Worm (Caenorhabditis elegans): ENCODE measurements around the gene vps-16.

- TF ChIP-seq flt-1 (GFP tag; IDR thresholded peaks at IDR 0.05) (no peak), ama-1 (optimal IDR thresholded peaks at IDR 0.05) (no peak), F13C5.2 (tag; optimal IDR thresholded peaks at IDR 0.05) (no peak), aly-1 (tag; optimal IDR thresholded peaks at IDR 0.05) (no peak), hnd-1 (tag; optimal IDR thresholded peaks at IDR 0.05) (no peak)
Observed at ce11 chrIII:6402810-6403209, 30.2 kb upstream of the vps-16 start.

All from whole organism, early embryonic.